Fruit fly (Drosophila melanogaster): ENCODE results near the gene CG5282.

The CG5282 gene

dm6 chr3L:20399550-20400109 is 26.2 kb downstream of the CG5282 start (continued):
- TF ChIP-seq CG31365 (tag; optimal IDR thresholded peaks at IDR 0.05): peak; percentile 51
- peak; percentile 85 for TF ChIP-seq zfh2 (GFP tag; optimal IDR thresholded peaks at IDR 0.05)
- TF ChIP-seq klu (GFP tag; IDR thresholded peaks at IDR 0.05): peak; percentile 82
- TF ChIP-seq PHDP (tag; optimal IDR thresholded peaks at IDR 0.05): peak; percentile 92
- TF ChIP-seq Trl (optimal IDR thresholded peaks at IDR 0.05): no peak
- peak; percentile 76 for TF ChIP-seq Trl (GFP tag; optimal IDR thresholded peaks at IDR 0.05)
- peak; percentile 85 for TF ChIP-seq CG14014 (GFP tag; IDR thresholded peaks at IDR 0.05)
- peak; percentile 84 for TF ChIP-seq Abd-B (GFP tag; optimal IDR thresholded peaks at IDR 0.05)
- TF ChIP-seq inv (GFP tag; IDR thresholded peaks at IDR 0.05; ENCODE audit: partially characterized antibody): no peak
- peak; percentile 52 for TF ChIP-seq luna (GFP tag; optimal IDR thresholded peaks at IDR 0.05)
- peak; percentile 85 for TF ChIP-seq CG1233 (GFP tag; optimal IDR thresholded peaks at IDR 0.05)
- peak; percentile 80 for TF ChIP-seq CG16863 (GFP tag; optimal IDR thresholded peaks at IDR 0.05)
- TF ChIP-seq CG18764 (GFP tag; optimal IDR thresholded peaks at IDR 0.05): peak; percentile 79
- TF ChIP-seq Myb (GFP tag; optimal IDR thresholded peaks at IDR 0.05): peak; percentile 61
- TF ChIP-seq CG4404 (GFP tag; IDR thresholded peaks at IDR 0.05): peak; percentile 67
- TF ChIP-seq NC2β (GFP tag; optimal IDR thresholded peaks at IDR 0.05): peak; percentile 73
- peak; percentile 69; the same call in 2 of the 3 replicates for TF ChIP-seq gce (GFP tag; IDR thresholded peaks at IDR 0.05)
- TF ChIP-seq tll (GFP tag; optimal IDR thresholded peaks at IDR 0.05): no peak
- TF ChIP-seq al (GFP tag; IDR thresholded peaks at IDR 0.05): peak; percentile 88
- TF ChIP-seq Meics (GFP tag; optimal IDR thresholded peaks at IDR 0.05): peak; percentile 89
- no peak for TF ChIP-seq CG9797 (GFP tag; optimal IDR thresholded peaks at IDR 0.05)
- peak; percentile 80 for TF ChIP-seq gro (GFP tag; optimal IDR thresholded peaks at IDR 0.05)
- TF ChIP-seq HLHmδ (GFP tag; optimal IDR thresholded peaks at IDR 0.05): no peak
- TF ChIP-seq ac (GFP tag; optimal IDR thresholded peaks at IDR 0.05): no peak
- no peak for TF ChIP-seq h (optimal IDR thresholded peaks at IDR 0.05)
- TF ChIP-seq Opbp (GFP tag; IDR thresholded peaks at IDR 0.05; ENCODE audit: partially characterized antibody): no peak
- peak; percentile 70 for TF ChIP-seq kah (GFP tag; optimal IDR thresholded peaks at IDR 0.05)
- TF ChIP-seq CG6689 (GFP tag; IDR thresholded peaks at IDR 0.05): peak; percentile 88
- TF ChIP-seq CG14710 (tag; optimal IDR thresholded peaks at IDR 0.05): peak; percentile 72
- TF ChIP-seq CG12219 (GFP tag; optimal IDR thresholded peaks at IDR 0.05): peak; percentile 74
- peak; percentile 71 for TF ChIP-seq fu2 (GFP tag; optimal IDR thresholded peaks at IDR 0.05)
- TF ChIP-seq CG17359 (tag; optimal IDR thresholded peaks at IDR 0.05): peak; percentile 93
- peak; percentile 83 for TF ChIP-seq CG9215 (GFP tag; IDR thresholded peaks at IDR 0.05)
- TF ChIP-seq Bgb (GFP tag; IDR thresholded peaks at IDR 0.05; ENCODE audit: partially characterized antibody): no peak
- TF ChIP-seq Nf-YB (GFP tag; optimal IDR thresholded peaks at IDR 0.05): peak; percentile 73
- TF ChIP-seq Dip3 (GFP tag; optimal IDR thresholded peaks at IDR 0.05): peak; percentile 84
- TF ChIP-seq Side (GFP tag; optimal IDR thresholded peaks at IDR 0.05): peak; percentile 67
- peak; percentile 87 for TF ChIP-seq phol (tag; optimal IDR thresholded peaks at IDR 0.05)
- peak; percentile 68 for TF ChIP-seq bowl (GFP tag; IDR thresholded peaks at IDR 0.05)
- TF ChIP-seq hb (GFP tag; IDR thresholded peaks at IDR 0.05; ENCODE audit: partially characterized antibody): no peak
- peak; percentile 87 for TF ChIP-seq CG13775 (GFP tag; optimal IDR thresholded peaks at IDR 0.05)
- peak; percentile 72 for TF ChIP-seq zen (tag; optimal IDR thresholded peaks at IDR 0.05)
- TF ChIP-seq tin (GFP tag; optimal IDR thresholded peaks at IDR 0.05): peak; percentile 82
- TF ChIP-seq grn (GFP tag; optimal IDR thresholded peaks at IDR 0.05): no peak
- TF ChIP-seq Oaz (GFP tag; IDR thresholded peaks at IDR 0.05): peak; percentile 69
- TF ChIP-seq Kr (GFP tag; optimal IDR thresholded peaks at IDR 0.05): no peak
- TF ChIP-seq bcd (GFP tag; optimal IDR thresholded peaks at IDR 0.05): peak; percentile 87
- TF ChIP-seq tap (tag; optimal IDR thresholded peaks at IDR 0.05): peak; percentile 92
- TF ChIP-seq E2f2 (GFP tag; IDR thresholded peaks at IDR 0.05): peak; percentile 64; the same call in 1 of the 2 replicates
- peak; percentile 70 for TF ChIP-seq Usf (GFP tag; optimal IDR thresholded peaks at IDR 0.05)
- TF ChIP-seq CG32772 (GFP tag; IDR thresholded peaks at IDR 0.05): peak; percentile 66

All from whole organism, embryonic.